Worm (Caenorhabditis elegans): ENCODE data around the gene mdt-4.
"Not testable (repeated sequence)": the region's sequence is repeated elsewhere in the genome, so short reads cannot be mapped to it uniquely, and the experiment has no call there.

mdt-4 gene

ce11 chrII:4904277-4904676 is 39.5 kb downstream of the mdt-4 start:
- TF ChIP-seq W03F9.2 (tag; optimal IDR thresholded peaks at IDR 0.05) (peak; percentile 88), him-1 (tag; optimal IDR thresholded peaks at IDR 0.05) (no peak)

ce11 chrII:4903696-4904095 is 40.1 kb downstream of the mdt-4 start, which contains the start of gene sgt-1:
TSS of gene sgt-1 (minus strand) at chrII:4903796.
- TF ChIP-seq dao-5, him-1, W03F9.2 (tag; optimal IDR thresholded peaks at IDR 0.05): not testable (repeated sequence)

- TF ChIP-seq dao-5 (tag; optimal IDR thresholded peaks at IDR 0.05) (no peak), him-1 (tag; optimal IDR thresholded peaks at IDR 0.05) (no peak), W03F9.2 (tag; optimal IDR thresholded peaks at IDR 0.05) (no peak)
Measured at ce11 chrII:4902035-4902434, 41.7 kb downstream of the mdt-4 start, which contains the start of gene R05F9.9. TSS of gene R05F9.9 (minus strand) at chrII:4902100.

- not testable (repeated sequence) for TF ChIP-seq dao-5, W03F9.2, him-1 (tag; optimal IDR thresholded peaks at IDR 0.05)
Measured at ce11 chrII:4898529-4898928, 45.2 kb downstream of the mdt-4 start, which contains the start of gene msp-32. TSS of gene msp-32 (plus strand) at chrII:4898829.

ce11 chrII:4892594-4892993 is 51.2 kb downstream of the mdt-4 start, which contains the start of gene msp-33:
TSS of gene msp-33 (minus strand) at chrII:4892694.
- TF ChIP-seq dao-5 (tag; optimal IDR thresholded peaks at IDR 0.05) (no peak), him-1 (tag; optimal IDR thresholded peaks at IDR 0.05) (no peak), W03F9.2 (tag; optimal IDR thresholded peaks at IDR 0.05) (no peak)
